Worm (Caenorhabditis elegans): ENCODE results near the gene Y22D7AL.1.

- TF ChIP-seq W03F9.2 (tag; optimal IDR thresholded peaks at IDR 0.05) (peak; percentile 12), dao-5 (tag; optimal IDR thresholded peaks at IDR 0.05) (peak; percentile 31), him-1 (tag; optimal IDR thresholded peaks at IDR 0.05) (peak; percentile 40)
Observed at ce11 chrIII:1604514-1604976, 47.7 kb upstream of the Y22D7AL.1 start, which contains the start of gene Y22D7AL.6.
